Worm (Caenorhabditis elegans): ENCODE results near the gene C54G7.1.

DNA sequence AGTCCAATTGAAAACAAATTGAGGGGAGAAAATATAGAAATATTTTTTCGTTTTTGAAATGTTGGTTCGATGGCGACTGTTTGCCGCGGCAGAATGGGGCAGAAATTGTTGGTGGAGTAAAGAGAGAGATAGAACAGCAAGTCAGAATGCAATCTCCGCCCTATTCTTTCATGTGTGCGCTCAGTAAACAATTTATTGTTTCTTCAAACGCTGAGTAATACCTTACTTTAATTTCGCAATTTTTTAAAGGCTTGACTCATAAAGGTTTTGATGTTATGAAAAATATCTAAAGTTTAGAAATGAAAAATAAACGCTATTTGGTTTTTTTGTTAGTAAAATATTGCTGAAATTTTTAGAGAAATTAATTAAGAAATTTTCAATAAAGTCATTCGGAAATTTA, 29.4 kb upstream of the C54G7.1 start:
- TF ChIP-seq ceh-9 (tag; optimal IDR thresholded peaks at IDR 0.05) (no peak), ceh-22 (tag; optimal IDR thresholded peaks at IDR 0.05) (no peak), tbx-2 (tag; optimal IDR thresholded peaks at IDR 0.05) (no peak), ama-1 (optimal IDR thresholded peaks at IDR 0.05) (no peak), ceh-34 (tag; optimal IDR thresholded peaks at IDR 0.05) (no peak), ets-4 (tag; optimal IDR thresholded peaks at IDR 0.05) (no peak), ceh-24 (tag; optimal IDR thresholded peaks at IDR 0.05) (no peak)

Data from whole organism, late embryonic.